Fruit fly (Drosophila melanogaster) whole organism, embryonic: ENCODE data around the gene Efr.

Experiments used
- ATbp ChIP-seq: fragments of 200-800 bp; sonication (Bioruptor generic); optimal IDR thresholded peaks from 2 replicates; lab custom pipeline; 2017; ENCODE audit warnings: missing biosample characterization, mild to moderate bottlenecking, missing genetic modification characterization, missing genetic modification reagents
- Aef1 ChIP-seq: fragments of 200-800 bp; sonication (Bioruptor generic); IDR thresholded peaks from 3 replicates; pipeline ENCODE4 v1.3.6; 2022; ENCODE audit warnings: missing biosample characterization, missing genetic modification characterization
- B-H2 ChIP-seq: fragments of 200-800 bp; sonication (Bioruptor generic); optimal IDR thresholded peaks from 2 replicates; lab custom pipeline; 2018; ENCODE audit warnings: missing biosample characterization, mild to moderate bottlenecking, missing genetic modification characterization
- CG12299 ChIP-seq: fragments of 200-800 bp; sonication (Bioruptor generic); optimal IDR thresholded peaks from 2 replicates; lab custom pipeline; 2018; ENCODE audit warnings: missing biosample characterization, mild to moderate bottlenecking, missing genetic modification characterization
- CG12391 ChIP-seq: fragments of 200-800 bp; sonication (Bioruptor generic); optimal IDR thresholded peaks from 3 replicates; lab custom pipeline; 2018; ENCODE audit warnings: missing biosample characterization, mild to moderate bottlenecking, missing genetic modification characterization, moderate library complexity
- CG12659 ChIP-seq: fragments of 200-800 bp; sonication (Bioruptor generic); optimal IDR thresholded peaks from 3 replicates; lab custom pipeline; 2017; ENCODE audit warnings: mild to moderate bottlenecking, missing biosample characterization, missing genetic modification reagents, missing genetic modification characterization
- CG12942 ChIP-seq: fragments of 200-800 bp; sonication (Bioruptor generic); optimal IDR thresholded peaks from 3 replicates; lab custom pipeline; 2016; ENCODE audit warnings: missing biosample characterization, missing genetic modification characterization
- CG13424 ChIP-seq: fragments of 200-800 bp; sonication (Bioruptor generic); optimal IDR thresholded peaks from 2 replicates; lab custom pipeline; 2019; ENCODE audit warnings: missing biosample characterization, mild to moderate bottlenecking, missing genetic modification characterization, moderate library complexity
- CG13894 ChIP-seq: fragments of 200-800 bp; sonication (Bioruptor generic); optimal IDR thresholded peaks from 3 replicates; lab custom pipeline; 2018; ENCODE audit warnings: missing biosample characterization, mild to moderate bottlenecking, missing genetic modification characterization, moderate library complexity
- CG14710 ChIP-seq: fragments of 200-800 bp; sonication (Bioruptor generic); optimal IDR thresholded peaks from 3 replicates; lab custom pipeline; 2019; ENCODE audit warnings: missing biosample characterization, mild to moderate bottlenecking, missing genetic modification characterization, moderate library complexity
- CG14965 ChIP-seq: fragments of 200-800 bp; sonication (Bioruptor generic); optimal IDR thresholded peaks from 2 replicates; lab custom pipeline; 2016; ENCODE audit warnings: missing biosample characterization, missing genetic modification characterization, borderline replicate concordance
- CG15479 ChIP-seq: fragments of 200-800 bp; sonication (Bioruptor generic); optimal IDR thresholded peaks from 3 replicates; lab custom pipeline; 2019; ENCODE audit warnings: missing biosample characterization, mild to moderate bottlenecking, missing genetic modification characterization, moderate library complexity
- CG15601 ChIP-seq: fragments of 200-800 bp; sonication (Bioruptor generic); optimal IDR thresholded peaks from 3 replicates; lab custom pipeline; 2019; ENCODE audit warnings: missing biosample characterization, mild to moderate bottlenecking, missing genetic modification characterization, moderate library complexity
- CG17385 ChIP-seq: fragments of 200-800 bp; sonication (Bioruptor generic); optimal IDR thresholded peaks from 3 replicates; lab custom pipeline; 2018; ENCODE audit warnings: missing biosample characterization, mild to moderate bottlenecking, missing genetic modification characterization
- CG2129 ChIP-seq: fragments of 200-800 bp; sonication (Bioruptor generic); IDR thresholded peaks from 2 replicates; pipeline ENCODE4 v1.3.6; 2022; ENCODE audit warnings: missing biosample characterization, missing genetic modification characterization; ENCODE audit not compliant: partially characterized antibody
- CG2199 ChIP-seq: fragments of 200-800 bp; sonication (Bioruptor generic); IDR thresholded peaks from 3 replicates; pipeline ENCODE4 v1.3.6; 2022; ENCODE audit warnings: missing biosample characterization, missing genetic modification characterization
- CG6254 ChIP-seq: fragments of 200-800 bp; sonication (Bioruptor generic); optimal IDR thresholded peaks from 3 replicates; lab custom pipeline; 2017; ENCODE audit warnings: mild to moderate bottlenecking, missing biosample characterization, missing genetic modification reagents, missing genetic modification characterization
- CG6654 ChIP-seq: fragments of 200-800 bp; sonication (Bioruptor generic); optimal IDR thresholded peaks from 2 replicates; lab custom pipeline; 2017; ENCODE audit warnings: missing biosample characterization, mild to moderate bottlenecking, missing genetic modification characterization
- CG6765 ChIP-seq: fragments of 200-800 bp; sonication (Bioruptor generic); optimal IDR thresholded peaks from 3 replicates; lab custom pipeline; 2017; ENCODE audit warnings: missing biosample characterization, mild to moderate bottlenecking, missing genetic modification characterization
- CG7987 ChIP-seq: fragments of 200-800 bp; sonication (Bioruptor generic); optimal IDR thresholded peaks from 2 replicates; lab custom pipeline; 2018; ENCODE audit warnings: missing biosample characterization, mild to moderate bottlenecking, missing genetic modification characterization, moderate library complexity
- CTCF ChIP-seq: fragments of 200-800 bp; sonication (Bioruptor generic); optimal IDR thresholded peaks from 2 replicates; lab custom pipeline; 2017; ENCODE audit warnings: missing biosample characterization, mild to moderate bottlenecking, missing genetic modification characterization, moderate library complexity
- Elba2 ChIP-seq: fragments of 200-800 bp; sonication (Bioruptor generic); optimal IDR thresholded peaks from 3 replicates; lab custom pipeline; 2016; ENCODE audit warnings: missing biosample characterization, missing genetic modification characterization
- Ets65A ChIP-seq: fragments of 200-800 bp; sonication (Bioruptor generic); peaks from one replicate; lab custom pipeline; 2016; ENCODE audit warnings: missing biosample characterization, missing genetic modification characterization
- HLH3B ChIP-seq: fragments of 200-800 bp; sonication (Bioruptor generic); IDR thresholded peaks from 2 replicates; pipeline ENCODE4 v1.3.6; 2022; ENCODE audit warnings: missing biosample characterization, missing genetic modification characterization
- Hey ChIP-seq: fragments of 200-800 bp; sonication (Bioruptor generic); optimal IDR thresholded peaks from 3 replicates; lab custom pipeline; 2018; ENCODE audit warnings: missing biosample characterization, mild to moderate bottlenecking, missing genetic modification characterization
- Mrtf ChIP-seq: fragments of 200-800 bp; sonication (Bioruptor generic); IDR thresholded peaks from 3 replicates; pipeline ENCODE4 v1.3.6; 2022; ENCODE audit warnings: missing biosample characterization, missing genetic modification characterization
- Nf-YC ChIP-seq: fragments of 200-800 bp; optimal IDR thresholded peaks from 3 replicates; lab custom pipeline; 2019; ENCODE audit warnings: missing biosample characterization, mild to moderate bottlenecking, missing genetic modification characterization, moderate library complexity
- Optix ChIP-seq: fragments of 200-800 bp; sonication (Bioruptor generic); IDR thresholded peaks from 3 replicates; pipeline ENCODE4 v1.3.6; 2022; ENCODE audit warnings: missing biosample characterization, missing genetic modification characterization
- Ptx1 ChIP-seq: fragments of 200-800 bp; sonication (Bioruptor generic); IDR thresholded peaks from 2 replicates; pipeline ENCODE4 v1.3.6; 2022; ENCODE audit warnings: missing biosample characterization, missing genetic modification characterization
- Tbp ChIP-seq: fragments of >200 bp; optimal IDR thresholded peaks from 2 replicates; lab custom pipeline; 2018; ENCODE audit warnings: missing biosample characterization, missing genetic modification characterization
- Vsx1 ChIP-seq: fragments of 200-800 bp; sonication (Bioruptor generic); optimal IDR thresholded peaks from 2 replicates; lab custom pipeline; 2017; ENCODE audit warnings: missing biosample characterization, mild to moderate bottlenecking, missing genetic modification characterization, missing genetic modification reagents
- ab ChIP-seq: fragments of 200-800 bp; sonication (Bioruptor generic); optimal IDR thresholded peaks from 2 replicates; lab custom pipeline; 2016; ENCODE audit warnings: missing biosample characterization, missing genetic modification characterization
- ase ChIP-seq: fragments of 200-800 bp; sonication (Bioruptor generic); IDR thresholded peaks from 3 replicates; pipeline ENCODE4 v1.3.6; 2022; ENCODE audit warnings: missing biosample characterization, missing genetic modification characterization
- bsh ChIP-seq, 2 experiments: fragments of 200-800 bp; sonication (Bioruptor generic); optimal IDR thresholded peaks; 2 replicates each; lab custom pipeline; 2017 to 2018; ENCODE audit warnings: mild to moderate bottlenecking in 2 of 2, missing biosample characterization in 2 of 2, missing genetic modification characterization in 2 of 2, moderate library complexity in 1 of 2
- corto ChIP-seq: fragments of 200-800 bp; sonication (Bioruptor generic); optimal IDR thresholded peaks from 2 replicates; lab custom pipeline; 2016; ENCODE audit warnings: missing biosample characterization, mild to moderate bottlenecking, missing genetic modification characterization, moderate library complexity
- en ChIP-seq: fragments of 200-800 bp; sonication (Bioruptor generic); optimal IDR thresholded peaks from 2 replicates; lab custom pipeline; 2016; ENCODE audit warnings: missing biosample characterization, missing genetic modification characterization
- eyg ChIP-seq: fragments of 200-800 bp; sonication (Bioruptor generic); optimal IDR thresholded peaks from 3 replicates; lab custom pipeline; 2016; ENCODE audit warnings: missing biosample characterization, missing genetic modification characterization
- fd3F ChIP-seq: fragments of 200-800 bp; sonication (Bioruptor generic); optimal IDR thresholded peaks from 2 replicates; lab custom pipeline; 2018; ENCODE audit warnings: missing biosample characterization, mild to moderate bottlenecking, missing genetic modification characterization, moderate library complexity
- ind ChIP-seq: fragments of 200-800 bp; sonication (Bioruptor generic); optimal IDR thresholded peaks from 3 replicates; lab custom pipeline; 2016; ENCODE audit warnings: missing biosample characterization, missing genetic modification characterization
- knrl ChIP-seq: fragments of 200-800 bp; sonication (Bioruptor generic); IDR thresholded peaks from 3 replicates; pipeline ENCODE4 v1.3.6; 2022; ENCODE audit warnings: missing biosample characterization, missing genetic modification characterization; ENCODE audit not compliant: partially characterized antibody
- pho ChIP-seq: fragments of 200-800 bp; sonication (Bioruptor generic); optimal IDR thresholded peaks from 2 replicates; lab custom pipeline; 2016; ENCODE audit warnings: missing biosample characterization, missing genetic modification characterization
- psq ChIP-seq: fragments of 200-800 bp; sonication (Bioruptor generic); optimal IDR thresholded peaks from 2 replicates; lab custom pipeline; 2017; ENCODE audit warnings: missing biosample characterization, missing genetic modification characterization
- row ChIP-seq: fragments of 200-800 bp; sonication (Bioruptor generic); IDR thresholded peaks from 3 replicates; pipeline ENCODE4 v1.3.6; 2022; ENCODE audit warnings: missing biosample characterization, missing genetic modification characterization
- sens-2 ChIP-seq: fragments of 200-800 bp; sonication (Bioruptor generic); IDR thresholded peaks from 2 replicates; pipeline ENCODE4 v1.3.6; 2022; ENCODE audit warnings: missing biosample characterization, missing genetic modification characterization
- sr ChIP-seq: fragments of 200-800 bp; sonication (Bioruptor generic); IDR thresholded peaks from 3 replicates; pipeline ENCODE4 v1.3.6; 2022; ENCODE audit warnings: missing biosample characterization, missing genetic modification characterization
- tap ChIP-seq: fragments of 200-800 bp; optimal IDR thresholded peaks from 3 replicates; lab custom pipeline; 2019; ENCODE audit warnings: missing biosample characterization, mild to moderate bottlenecking, missing genetic modification characterization, moderate library complexity
- trh ChIP-seq: fragments of 200-800 bp; sonication (Bioruptor generic); optimal IDR thresholded peaks from 2 replicates; lab custom pipeline; 2016; ENCODE audit warnings: missing biosample characterization, missing genetic modification characterization
- zen ChIP-seq: fragments of 200-800 bp; sonication (Bioruptor generic); optimal IDR thresholded peaks from 3 replicates; lab custom pipeline; 2018; ENCODE audit warnings: missing biosample characterization, mild to moderate bottlenecking, missing genetic modification characterization, moderate library complexity
- zen2 ChIP-seq: fragments of 200-800 bp; sonication (Bioruptor generic); IDR thresholded peaks from 3 replicates; pipeline ENCODE4 v1.3.6; 2022; ENCODE audit warnings: missing biosample characterization, missing genetic modification characterization; ENCODE audit not compliant: partially characterized antibody
- zf30C ChIP-seq: fragments of 200-800 bp; sonication (Bioruptor generic); optimal IDR thresholded peaks from 3 replicates; lab custom pipeline; 2018; ENCODE audit warnings: missing biosample characterization, mild to moderate bottlenecking, missing genetic modification characterization

Efr gene

dm6 chrX:6263614-6264130 lies 43.9 kb downstream of the Efr start (continued):
- TF ChIP-seq sens-2 (GFP tag; lab: Robert Waterston, UW) (0 out of 2 replicates have a peak, but pooled peaks have one; percentile 27), ATbp (GFP tag; lab: Kevin White, UChicago) (peak; percentile 68), CG6254 (GFP tag; lab: Kevin White, UChicago) (peak; percentile 62), trh (no peak), CG6765 (GFP tag; lab: Kevin White, UChicago) (peak; percentile 76), Elba2 (no peak), CG14710 (tag; lab: Kevin White, UChicago) (peak; percentile 47), bsh (GFP tag; optimal IDR thresholded peaks at IDR 0.05; lab: Kevin White, UChicago) (peak in 1 of 2 experiments; percentile 60), Optix (GFP tag; lab: Robert Waterston, UW) (no peak; the same call in 2 of the 3 replicates), Vsx1 (peak; percentile 66), B-H2 (GFP tag; lab: Kevin White, UChicago) (peak; percentile 51), pho (GFP tag; lab: Kevin White, UChicago) (peak; percentile 48), CG12659 (peak; percentile 85), CG13424 (peak; percentile 78), Nf-YC (peak; percentile 73), Tbp (no peak), ind (GFP tag; lab: Kevin White, UChicago) (peak; percentile 73), tap (peak; percentile 70), CG13894 (tag; lab: Kevin White, UChicago) (peak; percentile 51), zf30C (no peak), CG15479 (GFP tag; lab: Kevin White, UChicago) (no peak), row (peak; percentile 76), CG12391 (tag; lab: Kevin White, UChicago) (peak; percentile 71), eyg (GFP tag; lab: Kevin White, UChicago) (no peak), corto (GFP tag; lab: Kevin White, UChicago) (no peak), Ptx1 (GFP tag; lab: Robert Waterston, UW) (peak; percentile 67), CG2129 (GFP tag; lab: Robert Waterston, UW) (no peak), ase (peak; percentile 45; the same call in 1 of the 3 replicates), CG6654 (peak; percentile 59), CG7987 (peak; percentile 44), zen (tag; lab: Kevin White, UChicago) (peak; percentile 34), Aef1 (GFP tag; lab: Robert Waterston, UW) (peak; percentile 50; the same call in 2 of the 3 replicates), Mrtf (GFP tag; lab: Robert Waterston, UW) (peak; percentile 46; the same call in 1 of the 3 replicates), psq (GFP tag; lab: Kevin White, UChicago) (no peak), knrl (GFP tag; lab: Robert Waterston, UW) (no peak), Hey (tag; lab: Kevin White, UChicago) (peak; percentile 18), CG12299 (tag; lab: Kevin White, UChicago) (peak; percentile 62), ab (GFP tag; lab: Kevin White, UChicago) (no peak), CTCF (GFP tag; lab: Kevin White, UChicago) (peak; percentile 14), HLH3B (GFP tag; lab: Robert Waterston, UW) (peak; percentile 55), CG17385 (peak; percentile 77), CG15601 (peak; percentile 23), en (GFP tag; lab: Kevin White, UChicago) (no peak), fd3F (GFP tag; lab: Kevin White, UChicago) (peak; percentile 59), CG12942 (GFP tag; lab: Kevin White, UChicago) (peak; percentile 35), CG14965 (GFP tag; lab: Kevin White, UChicago) (no peak), sr (GFP tag; lab: Robert Waterston, UW) (peak; percentile 15; the same call in 1 of the 3 replicates), CG2199 (GFP tag; lab: Robert Waterston, UW) (no peak), Ets65A (GFP tag; lab: Kevin White, UChicago) (peak; percentile 95), zen2 (GFP tag; lab: Robert Waterston, UW) (no peak)
